Fruit fly (Drosophila melanogaster): ENCODE measurements around the gene mthl10.

The mthl10 gene

DNA sequence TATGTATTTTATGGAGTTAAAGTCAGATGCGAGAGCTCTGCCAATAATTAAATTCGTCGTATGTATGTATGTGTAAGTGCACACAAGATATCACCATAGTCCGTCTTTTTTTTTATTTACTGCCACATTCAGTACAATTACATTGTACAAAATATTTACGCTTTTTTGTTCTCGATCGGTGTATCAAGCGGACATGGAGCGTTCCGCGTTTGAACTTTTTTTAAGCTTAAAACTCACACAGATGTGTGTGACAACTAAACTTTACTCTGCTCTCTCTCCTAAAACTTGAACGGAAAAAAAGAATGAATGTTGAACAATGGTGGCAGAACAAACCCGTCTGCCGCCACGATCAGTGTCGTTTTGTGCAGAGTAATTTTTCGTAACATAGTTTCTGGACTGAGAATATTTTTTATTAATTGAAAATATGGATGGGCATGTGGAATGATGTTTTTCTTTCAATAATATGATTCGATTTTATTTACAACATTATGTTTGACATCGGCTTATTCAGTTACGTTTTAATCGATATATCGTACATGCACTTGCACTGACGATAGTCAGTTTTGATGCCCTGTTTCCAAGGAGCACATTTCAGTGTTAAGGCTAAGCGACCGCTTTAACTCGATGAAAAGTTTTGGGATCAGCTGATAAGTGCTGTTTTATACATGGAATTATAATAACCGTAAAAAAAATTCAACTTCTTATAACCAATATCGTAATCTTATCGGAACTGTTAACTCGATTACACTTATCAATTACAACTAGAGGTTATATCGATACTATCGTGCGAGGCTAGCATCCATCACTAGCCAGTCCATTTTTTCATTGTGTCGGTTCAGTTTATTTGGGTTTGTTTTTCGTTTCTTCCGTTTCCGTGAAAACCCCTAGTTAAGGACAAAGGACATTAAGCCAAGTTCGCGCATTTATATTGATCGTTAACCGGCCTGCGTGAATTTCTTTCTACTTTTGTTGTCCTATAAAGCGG is 4.2 kb upstream of the mthl10 start, which contains the start of gene mth (continued):
- TF ChIP-seq sqz (GFP tag; optimal IDR thresholded peaks at IDR 0.05) (peak; percentile 18), CG10979 (tag; optimal IDR thresholded peaks at IDR 0.05) (no peak), stc (GFP tag; IDR thresholded peaks at IDR 0.05) (peak; percentile 27; the same call in 1 of the 2 replicates), dan (GFP tag; IDR thresholded peaks at IDR 0.05) (no peak), Jarid2 (GFP tag; optimal IDR thresholded peaks at IDR 0.05) (peak; percentile 46), D (optimal IDR thresholded peaks at IDR 0.05) (peak; percentile 56), D (GFP tag; optimal IDR thresholded peaks at IDR 0.05) (no peak), ato (GFP tag; IDR thresholded peaks at IDR 0.05; ENCODE audit: partially characterized antibody) (peak; percentile 95), CG5245 (GFP tag; optimal IDR thresholded peaks at IDR 0.05) (no peak), CG14710 (tag; optimal IDR thresholded peaks at IDR 0.05) (peak; percentile 85), Neu2 (GFP tag; optimal IDR thresholded peaks at IDR 0.05; ENCODE audit: borderline replicate concordance) (peak; percentile 87), Nf-YA (GFP tag; IDR thresholded peaks at IDR 0.05) (no peak), CG15696 (tag; optimal IDR thresholded peaks at IDR 0.05) (peak; percentile 16), CG3838 (GFP tag; optimal IDR thresholded peaks at IDR 0.05) (no peak), jigr1 (GFP tag; IDR thresholded peaks at IDR 0.05) (no peak), ara (GFP tag; IDR thresholded peaks at IDR 0.05) (no peak), CG11723 (GFP tag; optimal IDR thresholded peaks at IDR 0.05) (no peak), CG11093 (GFP tag; IDR thresholded peaks at IDR 0.05) (no peak), Dll (GFP tag; IDR thresholded peaks at IDR 0.05; ENCODE audit: partially characterized antibody) (peak; percentile 99), Max (GFP tag; optimal IDR thresholded peaks at IDR 0.05) (peak; percentile 31), CG14667 (GFP tag; IDR thresholded peaks at IDR 0.05) (no peak), ab (GFP tag; optimal IDR thresholded peaks at IDR 0.05) (no peak), Fer2 (tag; optimal IDR thresholded peaks at IDR 0.05) (no peak), HHEX (GFP tag; optimal IDR thresholded peaks at IDR 0.05) (no peak), CkIIα-i1 (GFP tag; IDR thresholded peaks at IDR 0.05) (no peak), Med (GFP tag) (peak; percentile 84), eyg (GFP tag; optimal IDR thresholded peaks at IDR 0.05) (peak; percentile 45), CG2199 (GFP tag; IDR thresholded peaks at IDR 0.05) (no peak), Lhr (GFP tag; optimal IDR thresholded peaks at IDR 0.05) (peak; percentile 38), Stat92E (GFP tag; optimal IDR thresholded peaks at IDR 0.05) (peak in 1 of 3 experiments; percentile 22), br (optimal IDR thresholded peaks at IDR 0.05) (no peak), esg (GFP tag; conservative IDR thresholded peaks at IDR 0.05) (no peak), HmgZ (tag; optimal IDR thresholded peaks at IDR 0.05) (peak; percentile 30), Dbx (GFP tag; IDR thresholded peaks at IDR 0.05) (peak; percentile 54; the same call in 1 of the 3 replicates), Adf1 (GFP tag; IDR thresholded peaks at IDR 0.05) (peak; percentile 42; the same call in 1 of the 2 replicates), tap (tag; optimal IDR thresholded peaks at IDR 0.05) (no peak), CG5180 (GFP tag; optimal IDR thresholded peaks at IDR 0.05) (no peak), Camta (GFP tag; optimal IDR thresholded peaks at IDR 0.05) (peak; percentile 56), Taf1 (GFP tag; IDR thresholded peaks at IDR 0.05) (no peak; the same call in 1 of the 2 replicates), CG6654 (GFP tag; optimal IDR thresholded peaks at IDR 0.05) (no peak), gem (tag; optimal IDR thresholded peaks at IDR 0.05) (peak; percentile 63), CG9437 (GFP tag; optimal IDR thresholded peaks at IDR 0.05) (peak; percentile 89), disco-r (GFP tag; optimal IDR thresholded peaks at IDR 0.05) (no peak), Awh (GFP tag; IDR thresholded peaks at IDR 0.05) (no peak), CG10321 (GFP tag; IDR thresholded peaks at IDR 0.05) (no peak), h (optimal IDR thresholded peaks at IDR 0.05) (no peak), chinmo (GFP tag; IDR thresholded peaks at IDR 0.05; ENCODE audit: partially characterized antibody) (peak; percentile 87; the same call in 3 of the 4 replicates), lilli (GFP tag; optimal IDR thresholded peaks at IDR 0.05) (peak; percentile 69), Kr (GFP tag; optimal IDR thresholded peaks at IDR 0.05) (no peak)
